Fruit fly (Drosophila melanogaster): ENCODE results near the gene Svil.

Gene Svil

DNA sequence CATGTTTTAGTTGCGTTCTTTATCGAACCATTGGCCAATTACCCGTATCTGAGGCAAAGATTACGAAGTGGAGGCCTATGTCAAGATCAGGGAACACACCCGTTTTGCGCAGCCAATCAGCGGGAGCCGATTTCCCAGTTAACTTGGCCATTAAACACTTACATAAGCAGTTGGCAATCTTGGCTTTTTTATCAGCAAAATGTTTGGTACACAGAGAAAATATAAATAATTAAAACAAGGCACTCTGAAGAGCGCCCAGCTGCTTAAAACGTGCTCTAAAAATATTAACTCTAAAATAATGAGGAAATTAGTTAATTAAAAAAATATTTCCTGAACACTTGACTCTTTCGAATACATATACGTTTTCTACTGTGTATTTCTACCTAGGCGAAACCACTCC lies 124.3 kb downstream of the Svil start (continued):
- no peak for TF ChIP-seq CG6854 (GFP tag; optimal IDR thresholded peaks at IDR 0.05)
- peak; percentile 54 for TF ChIP-seq OdsH (GFP tag; optimal IDR thresholded peaks at IDR 0.05)
- peak; percentile 25 for TF ChIP-seq Eip75B (GFP tag; optimal IDR thresholded peaks at IDR 0.05)
- TF ChIP-seq CG31627 (GFP tag; optimal IDR thresholded peaks at IDR 0.05): peak; percentile 36
- TF ChIP-seq Smox (GFP tag; optimal IDR thresholded peaks at IDR 0.05): peak; percentile 49
- peak; percentile 30 for TF ChIP-seq CG11762 (GFP tag; optimal IDR thresholded peaks at IDR 0.05; ENCODE audit: insufficient read depth)
- TF ChIP-seq CG7368 (GFP tag; optimal IDR thresholded peaks at IDR 0.05): no peak
- peak; percentile 17 for TF ChIP-seq CG32006 (GFP tag; optimal IDR thresholded peaks at IDR 0.05)
- no peak for TF ChIP-seq CG15336 (GFP tag; IDR thresholded peaks at IDR 0.05)
- TF ChIP-seq CG10631 (GFP tag; optimal IDR thresholded peaks at IDR 0.05): peak; percentile 22
- TF ChIP-seq CG1621 (tag; optimal IDR thresholded peaks at IDR 0.05): no peak
- TF ChIP-seq Ets21C (GFP tag; optimal IDR thresholded peaks at IDR 0.05): peak; percentile 25
- peak; percentile 51 for TF ChIP-seq Met (GFP tag; optimal IDR thresholded peaks at IDR 0.05)
- TF ChIP-seq esn (GFP tag; optimal IDR thresholded peaks at IDR 0.05): peak; percentile 68
- peak; percentile 52 for TF ChIP-seq CG6163 (GFP tag; IDR thresholded peaks at IDR 0.05)
- peak; percentile 42 for TF ChIP-seq CG3919 (GFP tag; optimal IDR thresholded peaks at IDR 0.05)
- TF ChIP-seq ss (GFP tag; optimal IDR thresholded peaks at IDR 0.05): no peak
- TF ChIP-seq Blimp-1 (GFP tag; optimal IDR thresholded peaks at IDR 0.05): no peak
- peak; percentile 24 for TF ChIP-seq CG34406 (GFP tag; optimal IDR thresholded peaks at IDR 0.05)
- peak; percentile 20 for TF ChIP-seq Hr4 (GFP tag; optimal IDR thresholded peaks at IDR 0.05)
- no peak for TF ChIP-seq CG6808 (GFP tag; optimal IDR thresholded peaks at IDR 0.05)
- TF ChIP-seq Sox15 (GFP tag; optimal IDR thresholded peaks at IDR 0.05): no peak
- TF ChIP-seq CG10669 (GFP tag; optimal IDR thresholded peaks at IDR 0.05): peak; percentile 18
- TF ChIP-seq CG11902 (GFP tag; optimal IDR thresholded peaks at IDR 0.05): peak; percentile 15
- no peak for TF ChIP-seq dac (GFP tag; optimal IDR thresholded peaks at IDR 0.05)
- no peak for TF ChIP-seq CG6276 (GFP tag; optimal IDR thresholded peaks at IDR 0.05)
- TF ChIP-seq topi (GFP tag; optimal IDR thresholded peaks at IDR 0.05): peak; percentile 29
- TF ChIP-seq Hr38 (GFP tag; optimal IDR thresholded peaks at IDR 0.05): no peak

DNA sequence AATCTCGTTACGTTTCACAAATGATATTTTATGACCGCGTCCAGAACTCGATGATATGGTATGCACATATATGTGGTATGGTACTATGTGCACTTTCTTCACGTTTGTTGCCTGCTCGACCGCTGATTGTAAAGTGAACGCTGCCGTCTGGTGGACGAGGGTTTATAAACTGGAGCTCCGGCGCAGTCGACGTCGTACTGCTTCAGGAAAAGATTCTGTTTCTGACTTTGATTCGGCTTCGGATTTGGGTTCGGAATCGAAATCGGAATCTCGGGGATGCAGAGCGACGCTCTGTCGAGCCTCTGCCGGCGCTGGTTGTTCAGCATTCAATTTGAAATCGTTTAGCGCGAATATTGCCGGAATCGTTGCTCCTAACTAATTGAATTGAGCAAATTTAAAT lies 126.0 kb downstream of the Svil start, which contains the start of gene CG16758:
Gene CG16758, minus strand, starts transcription at position 142 of the 400 bp plus-strand sequence.
- no peak for TF ChIP-seq fd85E (GFP tag; optimal IDR thresholded peaks at IDR 0.05)
- TF ChIP-seq svp (GFP tag): peak; percentile 75
- TF ChIP-seq vri (GFP tag; optimal IDR thresholded peaks at IDR 0.05): peak; percentile 16
- TF ChIP-seq CG6854 (GFP tag; optimal IDR thresholded peaks at IDR 0.05): no peak

DNA sequence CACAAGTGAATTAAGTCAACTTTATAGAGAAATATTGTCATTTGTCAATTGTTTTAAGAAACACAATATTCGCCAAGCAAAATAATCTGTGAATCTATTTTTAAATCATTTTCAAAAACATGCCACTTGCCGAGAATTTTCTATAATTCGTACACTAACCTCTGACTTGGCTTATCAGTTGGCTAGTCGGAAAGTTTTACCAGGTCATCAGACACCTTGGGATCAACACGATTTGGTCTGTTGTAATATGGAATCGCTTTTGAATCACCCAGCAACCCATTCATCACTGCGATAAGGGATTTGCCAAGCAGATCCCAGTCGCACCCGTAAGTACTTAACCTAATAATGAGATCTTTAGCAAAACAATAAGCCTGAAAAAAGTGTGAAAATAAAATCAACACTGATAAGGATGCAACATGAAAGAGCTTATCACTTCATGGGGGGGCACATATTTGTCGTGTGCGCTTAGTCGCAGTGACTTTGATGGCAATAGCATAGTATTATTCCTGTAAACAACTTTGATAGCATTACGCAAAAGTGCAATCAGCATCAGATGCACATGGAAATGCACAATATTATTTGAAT lies 126.7 kb downstream of the Svil start:
- TF ChIP-seq svp (GFP tag) (peak; percentile 92), cyc (GFP tag; optimal IDR thresholded peaks at IDR 0.05) (no peak), CG31627 (GFP tag; optimal IDR thresholded peaks at IDR 0.05) (no peak)

DNA sequence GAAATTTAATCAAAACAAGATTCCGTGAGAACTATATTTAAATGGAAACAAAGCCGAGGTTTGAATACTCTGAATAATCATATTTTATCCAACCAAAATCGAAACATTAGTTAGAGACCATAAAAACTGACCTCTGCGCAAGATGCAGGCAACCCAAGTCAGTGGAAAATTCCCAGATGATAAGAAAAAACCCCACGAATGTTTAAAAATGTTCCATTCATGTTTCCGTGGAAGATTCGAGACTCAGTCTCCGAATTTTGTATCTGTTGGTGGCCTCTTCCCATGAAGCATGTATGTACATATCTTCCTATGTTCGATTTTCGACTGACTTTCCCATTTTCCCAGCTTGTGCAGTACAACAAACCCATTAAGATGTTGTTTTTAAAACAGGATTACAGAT lies 127.3 kb downstream of the Svil start:
- TF ChIP-seq Hr38 (GFP tag; optimal IDR thresholded peaks at IDR 0.05) (no peak), CG31627 (GFP tag; optimal IDR thresholded peaks at IDR 0.05) (no peak), svp (GFP tag) (peak; percentile 76), CG11902 (GFP tag; optimal IDR thresholded peaks at IDR 0.05) (no peak)

DNA sequence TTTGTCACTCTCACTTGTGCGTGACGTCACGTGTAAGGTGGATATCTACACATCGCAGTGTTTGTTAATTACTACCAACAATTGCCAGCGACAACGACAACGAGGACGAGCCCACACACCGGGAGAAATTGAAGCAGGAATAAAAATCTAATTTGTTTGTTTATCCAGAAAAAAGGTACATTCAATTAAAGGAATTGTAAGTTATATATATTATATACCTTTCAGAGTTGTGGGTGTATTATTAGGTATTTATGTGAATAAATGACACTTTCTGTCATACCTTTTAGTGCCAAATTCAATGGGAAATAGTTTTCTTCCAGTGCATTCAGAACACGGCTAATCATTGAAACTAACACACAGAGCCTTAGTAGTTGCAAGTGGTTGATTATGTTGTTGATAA lies 137.7 kb downstream of the Svil start:
- no peak for TF ChIP-seq CG8319 (GFP tag; optimal IDR thresholded peaks at IDR 0.05)
- TF ChIP-seq Hr4 (GFP tag; optimal IDR thresholded peaks at IDR 0.05): peak; percentile 62
- TF ChIP-seq CG9139 (GFP tag; optimal IDR thresholded peaks at IDR 0.05): no peak
- TF ChIP-seq CG34406 (GFP tag; optimal IDR thresholded peaks at IDR 0.05): no peak
- peak; percentile 65 for TF ChIP-seq CG15336 (GFP tag; IDR thresholded peaks at IDR 0.05)
- TF ChIP-seq CG8119 (GFP tag; IDR thresholded peaks at IDR 0.05): peak; percentile 65; the same call in 1 of the 3 replicates
